Worm (Caenorhabditis elegans) whole organism, L4 larva: ENCODE results near the gene mpst-4.

Source experiments
- F49E8.2 ChIP-seq: sonication (generic microtip); optimal IDR thresholded peaks from 2 replicates; lab custom pipeline; 2016; ENCODE audit warnings: missing compliant biosample characterization, mild to moderate bottlenecking, missing genetic modification characterization, borderline replicate concordance
- T26A8.4 ChIP-seq: fragments of 200-800 bp; sonication (Bioruptor generic); IDR thresholded peaks from 2 replicates; pipeline ENCODE4 v1.3.6; 2022; ENCODE audit warnings: missing genetic modification characterization, missing compliant biosample characterization
- aly-2 ChIP-seq: sonication (generic microtip); optimal IDR thresholded peaks from 2 replicates; lab custom pipeline; 2018; ENCODE audit warnings: missing biosample characterization, missing genetic modification characterization
- ceh-32 ChIP-seq: sonication (generic microtip); optimal IDR thresholded peaks from 2 replicates; lab custom pipeline; 2016; ENCODE audit warnings: mild to moderate bottlenecking, missing genetic modification characterization, missing compliant biosample characterization; ENCODE audit not compliant: poor library complexity
- fkh-10 ChIP-seq: fragments of 150-350 bp; optimal IDR thresholded peaks from 2 replicates; lab custom pipeline; 2014; ENCODE audit warnings: missing biosample characterization, missing genetic modification reagents, missing genetic modification characterization
- lim-7 ChIP-seq: fragments of 200-800 bp; sonication (Bioruptor generic); IDR thresholded peaks from 2 replicates; pipeline ENCODE4 v1.3.6; 2022; ENCODE audit warnings: missing genetic modification characterization, missing compliant biosample characterization
- lsy-2 ChIP-seq, 2 experiments: fragments of 150-350 bp in 1 of 2; sonication (generic microtip) in 1 of 2; optimal IDR thresholded peaks; 2 replicates each; lab custom pipeline; 2014 to 2017; ENCODE audit warnings: missing biosample characterization in 2 of 2, missing genetic modification characterization in 2 of 2
- nhr-11 ChIP-seq: fragments of 150-350 bp; optimal IDR thresholded peaks from 2 replicates; lab custom pipeline; 2014; ENCODE audit warnings: missing biosample characterization, missing genetic modification characterization
- nhr-25 ChIP-seq: sonication (generic microtip); optimal IDR thresholded peaks from 2 replicates; lab custom pipeline; 2017; ENCODE audit warnings: missing genetic modification characterization, mild to moderate bottlenecking, missing compliant biosample characterization, antibody characterized with exemption, moderate library complexity, borderline replicate concordance; ENCODE audit not compliant: insufficient read depth
- pha-4 ChIP-seq, 2 experiments: fragments of 150-350 bp in 1 of 2; fragments of 200-800 bp in 1 of 2; sonication (Bioruptor generic) in 1 of 2; IDR thresholded peaks in 1 of 2; optimal IDR thresholded peaks in 1 of 2; 2 replicates each; pipeline versions ENCODE4 v1.3.6 to Lab custom; 2014 to 2022; ENCODE audit warnings: missing genetic modification characterization in 2 of 2, missing genetic modification reagents in 2 of 2, missing biosample characterization in 1 of 2, missing compliant biosample characterization in 1 of 2
- zag-1 ChIP-seq: fragments of 150-350 bp; optimal IDR thresholded peaks from 2 replicates; lab custom pipeline; 2014; ENCODE audit warnings: missing biosample characterization, missing genetic modification characterization

- no peak for TF ChIP-seq F49E8.2 (tag; lab: Kevin White, UChicago)
- no peak for TF ChIP-seq lim-7
- TF ChIP-seq nhr-25 (tag; lab: Kevin White, UChicago): no peak
- TF ChIP-seq fkh-10: no peak
- TF ChIP-seq aly-2: no peak
- no peak for TF ChIP-seq nhr-11 (tag; lab: Kevin White, UChicago)
- TF ChIP-seq zag-1: no peak
- TF ChIP-seq pha-4 (GFP tag; IDR thresholded peaks at IDR 0.05; lab: Robert Waterston, UW): no peak
- TF ChIP-seq pha-4 (tag; optimal IDR thresholded peaks at IDR 0.05; lab: Kevin White, UChicago): no peak
- no peak for TF ChIP-seq T26A8.4 (GFP tag; lab: Robert Waterston, UW)
- peak in 1 of 2 experiments; percentile 16 for TF ChIP-seq lsy-2 (tag; optimal IDR thresholded peaks at IDR 0.05; lab: Kevin White, UChicago)
- no peak for TF ChIP-seq ceh-32 (tag; lab: Kevin White, UChicago)
Measured at ce11 chrII:4908160-4908559, 44.9 kb upstream of the mpst-4 start.
